Worm (Caenorhabditis elegans) whole organism, L4 larva: ENCODE results near the gene R13A5.7.

Experiments used
- Y48G9A.11 ChIP-seq: fragments of 200-800 bp; sonication (Bioruptor generic); IDR thresholded peaks from 2 replicates; pipeline ENCODE4 v1.3.6; 2022; ENCODE audit warnings: missing genetic modification reagents, missing genetic modification characterization, missing compliant biosample characterization
- aly-2 ChIP-seq: sonication (generic microtip); optimal IDR thresholded peaks from 2 replicates; lab custom pipeline; 2018; ENCODE audit warnings: missing biosample characterization, missing genetic modification characterization
- ces-1 ChIP-seq: fragments of 150-350 bp; sonication (generic microtip); optimal IDR thresholded peaks from 4 replicates; lab custom pipeline; 2014; ENCODE audit warnings: missing biosample characterization, missing genetic modification reagents, missing genetic modification characterization
- lin-1 ChIP-seq: fragments of 200-800 bp; sonication (Bioruptor generic); IDR thresholded peaks from 2 replicates; pipeline ENCODE4 v1.3.6; 2022; ENCODE audit warnings: missing genetic modification reagents, missing genetic modification characterization, missing compliant biosample characterization
- nhr-237 ChIP-seq: sonication (generic microtip); optimal IDR thresholded peaks from 2 replicates; lab custom pipeline; 2017; ENCODE audit warnings: missing biosample characterization, missing genetic modification characterization
- pha-4 ChIP-seq, 2 experiments: fragments of 150-350 bp in 1 of 2; fragments of 200-800 bp in 1 of 2; sonication (Bioruptor generic) in 1 of 2; IDR thresholded peaks in 1 of 2; optimal IDR thresholded peaks in 1 of 2; 2 replicates each; pipeline versions ENCODE4 v1.3.6 to Lab custom; 2014 to 2022; ENCODE audit warnings: missing genetic modification characterization in 2 of 2, missing genetic modification reagents in 2 of 2, missing biosample characterization in 1 of 2, missing compliant biosample characterization in 1 of 2
- rbr-2 ChIP-seq: sonication (generic microtip); optimal IDR thresholded peaks from 2 replicates; lab custom pipeline; 2016; ENCODE audit warnings: missing genotype, missing genetic modification characterization, missing compliant biosample characterization
- saeg-2 ChIP-seq: fragments of 200-800 bp; sonication (Bioruptor generic); IDR thresholded peaks from 2 replicates; pipeline ENCODE4 v1.3.6; 2022; ENCODE audit warnings: missing genetic modification reagents, missing genetic modification characterization, missing compliant biosample characterization
- snpc-4 ChIP-seq: fragments of 150-350 bp; optimal IDR thresholded peaks from 2 replicates; lab custom pipeline; 2014; ENCODE audit warnings: missing biosample characterization, missing genetic modification characterization
- zfp-2 ChIP-seq: sonication (generic microtip); optimal IDR thresholded peaks from 2 replicates; lab custom pipeline; 2016; ENCODE audit warnings: mild to moderate bottlenecking, missing genetic modification characterization, missing compliant biosample characterization

DNA sequence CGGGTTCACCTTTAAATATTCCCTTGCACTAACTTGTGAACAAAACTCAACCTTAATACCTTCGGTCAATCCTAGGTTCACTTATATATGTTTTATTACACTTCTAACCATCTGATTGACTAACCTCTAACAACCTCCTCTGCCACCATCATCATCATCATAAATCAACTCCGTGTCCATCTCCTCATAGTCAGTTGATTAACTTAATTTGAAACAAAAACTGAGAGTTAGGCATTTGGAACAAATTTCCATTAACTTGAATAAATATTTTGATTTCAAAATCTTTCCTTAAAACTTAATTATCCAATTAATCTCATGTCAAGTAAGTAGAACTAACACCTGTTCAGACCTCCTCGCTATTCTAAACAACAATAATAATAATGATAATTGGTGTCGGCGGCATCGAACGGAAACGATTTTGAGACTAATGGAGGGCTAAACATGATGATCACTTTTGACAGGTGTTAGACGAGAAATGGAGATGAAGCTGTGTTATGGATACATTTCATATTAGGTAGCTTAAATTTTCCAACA lies 16.2 kb downstream of the R13A5.7 start:
- no peak for TF ChIP-seq pha-4 (GFP tag; IDR thresholded peaks at IDR 0.05; lab: Robert Waterston, UW)
- no peak for TF ChIP-seq pha-4 (tag; optimal IDR thresholded peaks at IDR 0.05; lab: Kevin White, UChicago)
- TF ChIP-seq aly-2 = no peak
- TF ChIP-seq snpc-4 = no peak
- TF ChIP-seq ces-1 = no peak
- TF ChIP-seq zfp-2 (tag; lab: Kevin White, UChicago) = no peak
- no peak for TF ChIP-seq nhr-237
- TF ChIP-seq rbr-2 (tag; lab: Kevin White, UChicago) = no peak
- no peak for TF ChIP-seq lin-1
- TF ChIP-seq Y48G9A.11 = no peak
- TF ChIP-seq saeg-2 = no peak
